Worm (Caenorhabditis elegans) whole organism, L1 larva: ENCODE data around the gene tbck-1.

Experiments
- C04F5.9 ChIP-seq: sonication (generic microtip); optimal IDR thresholded peaks from 2 replicates; lab custom pipeline; 2016; ENCODE audit warnings: missing genetic modification characterization, missing compliant biosample characterization
- C34B4.2 ChIP-seq: sonication (generic microtip); optimal IDR thresholded peaks from 2 replicates; lab custom pipeline; 2017; ENCODE audit warnings: mild to moderate bottlenecking, missing genetic modification characterization, missing compliant biosample characterization
- F16B12.6 ChIP-seq: fragments of 150-350 bp; optimal IDR thresholded peaks from 2 replicates; lab custom pipeline; 2014; ENCODE audit warnings: missing biosample characterization, missing genetic modification characterization
- Y116A8C.19 ChIP-seq: sonication (generic microtip); optimal IDR thresholded peaks from 2 replicates; lab custom pipeline; 2016; ENCODE audit warnings: missing compliant biosample characterization, missing genetic modification characterization, borderline replicate concordance
- aha-1 ChIP-seq: fragments of 150-350 bp; optimal IDR thresholded peaks from 2 replicates; lab custom pipeline; 2014; ENCODE audit warnings: missing biosample characterization, missing genetic modification characterization
- alr-1 ChIP-seq: fragments of 200-800 bp; sonication (Bioruptor generic); optimal IDR thresholded peaks from 2 replicates; lab custom pipeline; 2018; ENCODE audit warnings: borderline replicate concordance, mild to moderate bottlenecking, missing genetic modification characterization, missing compliant biosample characterization
- aly-2 ChIP-seq: fragments of 150-350 bp; optimal IDR thresholded peaks from 2 replicates; lab custom pipeline; 2014; ENCODE audit warnings: missing biosample characterization, missing genetic modification characterization
- ama-1 ChIP-seq: fragments of 150-350 bp; optimal IDR thresholded peaks from 2 replicates; lab custom pipeline; 2014
- blmp-1 ChIP-seq: fragments of 150-350 bp; optimal IDR thresholded peaks from 2 replicates; lab custom pipeline; 2014; ENCODE audit warnings: missing biosample characterization, missing genetic modification characterization
- ceh-63 ChIP-seq: fragments of 200-800 bp; sonication (Bioruptor generic); optimal IDR thresholded peaks from 2 replicates; lab custom pipeline; 2018; ENCODE audit warnings: mild to moderate bottlenecking, missing genetic modification characterization, missing compliant biosample characterization
- ceh-8 ChIP-seq: fragments of 200-800 bp; sonication (Bioruptor generic); optimal IDR thresholded peaks from 2 replicates; lab custom pipeline; 2018; ENCODE audit warnings: mild to moderate bottlenecking, missing genetic modification characterization, moderate library complexity, missing compliant biosample characterization
- ces-1 ChIP-seq: fragments of 150-350 bp; optimal IDR thresholded peaks from 2 replicates; lab custom pipeline; 2014; ENCODE audit warnings: missing biosample characterization, missing genetic modification reagents, missing genetic modification characterization
- dpl-1 ChIP-seq, 3 experiments: fragments of 150-350 bp in 2 of 3; sonication (generic microtip) in 1 of 3; optimal IDR thresholded peaks; 2 replicates each; lab custom pipeline; 2014 to 2017; ENCODE audit warnings: missing biosample characterization in 3 of 3, missing genetic modification characterization in 3 of 3, missing genetic modification reagents in 3 of 3
- efl-3 ChIP-seq: fragments of 200-800 bp; sonication (Bioruptor generic); optimal IDR thresholded peaks from 2 replicates; lab custom pipeline; 2018; ENCODE audit warnings: mild to moderate bottlenecking, missing genetic modification characterization, missing compliant biosample characterization
- egl-13 ChIP-seq: sonication (generic microtip); optimal IDR thresholded peaks from 2 replicates; lab custom pipeline; 2016; ENCODE audit warnings: missing genotype, missing genetic modification reagents, missing genetic modification characterization, missing compliant biosample characterization
- ets-5 ChIP-seq: fragments of 200-800 bp; sonication (Bioruptor generic); IDR thresholded peaks from 2 replicates; pipeline ENCODE4 v1.3.6; 2022; ENCODE audit warnings: missing genetic modification characterization, missing compliant biosample characterization
- fkh-4 ChIP-seq: sonication (generic microtip); optimal IDR thresholded peaks from 2 replicates; lab custom pipeline; 2016; ENCODE audit warnings: missing compliant biosample characterization, missing genetic modification characterization, borderline replicate concordance
- grh-1 ChIP-seq: fragments of 200-800 bp; sonication (Bioruptor generic); IDR thresholded peaks from 2 replicates; pipeline ENCODE4 v1.3.6; 2022; ENCODE audit warnings: missing genetic modification reagents, missing genetic modification characterization, missing compliant biosample characterization
- hlh-17 ChIP-seq: fragments of 200-800 bp; sonication (Bioruptor generic); optimal IDR thresholded peaks from 2 replicates; lab custom pipeline; 2018; ENCODE audit warnings: missing genetic modification characterization, mild to moderate bottlenecking, missing compliant biosample characterization, moderate library complexity, borderline replicate concordance
- hlh-4 ChIP-seq: sonication (generic microtip); optimal IDR thresholded peaks from 2 replicates; lab custom pipeline; 2016; ENCODE audit warnings: mild to moderate bottlenecking, missing genetic modification characterization, missing compliant biosample characterization
- hpl-2 ChIP-seq: fragments of 150-350 bp; optimal IDR thresholded peaks from 2 replicates; lab custom pipeline; 2014; ENCODE audit warnings: missing biosample characterization, missing genetic modification reagents, missing genetic modification characterization
- irx-1 ChIP-seq: sonication (generic microtip); optimal IDR thresholded peaks from 2 replicates; lab custom pipeline; 2016; ENCODE audit warnings: missing genetic modification characterization, missing compliant biosample characterization
- isw-1 ChIP-seq: fragments of 200-800 bp; sonication (Bioruptor generic); IDR thresholded peaks from 2 replicates; pipeline ENCODE4 v1.3.6; 2022; ENCODE audit warnings: missing genetic modification characterization, missing compliant biosample characterization
- lin-13 ChIP-seq: fragments of 150-350 bp; optimal IDR thresholded peaks from 2 replicates; lab custom pipeline; 2014; ENCODE audit warnings: missing biosample characterization, missing genetic modification reagents, missing genetic modification characterization
- lin-15B ChIP-seq: fragments of 150-350 bp; sonication (generic microtip); optimal IDR thresholded peaks from 3 replicates; lab custom pipeline; 2014; ENCODE audit warnings: missing biosample characterization, missing genetic modification characterization
- lin-35 ChIP-seq, 2 experiments: fragments of 150-350 bp; optimal IDR thresholded peaks; 2 replicates each; lab custom pipeline; 2014; ENCODE audit warnings: missing biosample characterization in 2 of 2, missing genetic modification characterization in 2 of 2, missing genetic modification reagents in 2 of 2
- lin-39 ChIP-seq: fragments of 150-350 bp; optimal IDR thresholded peaks from 2 replicates; lab custom pipeline; 2014; ENCODE audit warnings: missing biosample characterization, missing genetic modification reagents, missing genetic modification characterization
- mab-9 ChIP-seq: fragments of 200-800 bp; sonication (Bioruptor generic); IDR thresholded peaks from 2 replicates; pipeline ENCODE4 v1.3.6; 2022; ENCODE audit warnings: missing genetic modification reagents, missing genetic modification characterization, missing compliant biosample characterization
- mdl-1 ChIP-seq, 2 experiments: fragments of 150-350 bp; optimal IDR thresholded peaks; 2 replicates each; lab custom pipeline; 2014 to 2017; ENCODE audit warnings: missing biosample characterization in 2 of 2, missing genetic modification characterization in 2 of 2, inconsistent platforms in 1 of 2
- mep-1 ChIP-seq: fragments of 150-350 bp; optimal IDR thresholded peaks from 2 replicates; lab custom pipeline; 2014; ENCODE audit warnings: missing biosample characterization, missing genetic modification characterization
- nhr-11 ChIP-seq: fragments of 150-350 bp; optimal IDR thresholded peaks from 2 replicates; lab custom pipeline; 2014; ENCODE audit warnings: missing biosample characterization, missing genetic modification characterization
- nhr-12 ChIP-seq: sonication (generic microtip); optimal IDR thresholded peaks from 2 replicates; lab custom pipeline; 2017; ENCODE audit warnings: missing biosample characterization, missing genetic modification characterization
- nhr-237 ChIP-seq: fragments of 150-350 bp; optimal IDR thresholded peaks from 2 replicates; lab custom pipeline; 2014; ENCODE audit warnings: missing biosample characterization, missing genetic modification characterization
- nhr-28 ChIP-seq: fragments of 150-350 bp; optimal IDR thresholded peaks from 2 replicates; lab custom pipeline; 2014; ENCODE audit warnings: missing biosample characterization, missing genetic modification characterization
- nhr-71 ChIP-seq: sonication (generic microtip); optimal IDR thresholded peaks from 2 replicates; lab custom pipeline; 2016; ENCODE audit warnings: mild to moderate bottlenecking, missing genetic modification characterization, moderate library complexity, missing compliant biosample characterization
- nhr-77 ChIP-seq: fragments of 150-350 bp; optimal IDR thresholded peaks from 2 replicates; lab custom pipeline; 2014; ENCODE audit warnings: missing biosample characterization, missing genetic modification characterization
- nhr-85 ChIP-seq: sonication (generic microtip); peaks from one replicate; lab custom pipeline; 2016; ENCODE audit warnings: missing genetic modification characterization, inconsistent platforms, missing compliant biosample characterization
- nhr-90 ChIP-seq: sonication (generic microtip); optimal IDR thresholded peaks from 2 replicates; lab custom pipeline; 2016; ENCODE audit warnings: mild to moderate bottlenecking, missing genetic modification characterization, missing compliant biosample characterization; ENCODE audit not compliant: poor library complexity
- pag-3 ChIP-seq: sonication (generic microtip); optimal IDR thresholded peaks from 2 replicates; lab custom pipeline; 2017; ENCODE audit warnings: missing genetic modification characterization, mild to moderate bottlenecking, missing compliant biosample characterization, antibody characterized with exemption, borderline replicate concordance; ENCODE audit not compliant: insufficient read depth
- skn-1 ChIP-seq: fragments of 150-350 bp; optimal IDR thresholded peaks from 2 replicates; lab custom pipeline; 2014; ENCODE audit warnings: missing biosample characterization, missing genetic modification characterization
- snpc-4 ChIP-seq: fragments of 150-350 bp; optimal IDR thresholded peaks from 2 replicates; lab custom pipeline; 2014; ENCODE audit warnings: missing biosample characterization, missing genetic modification characterization
- snu-23 ChIP-seq: sonication (generic microtip); optimal IDR thresholded peaks from 2 replicates; lab custom pipeline; 2016; ENCODE audit warnings: missing genetic modification characterization, missing compliant biosample characterization
- sptf-1 ChIP-seq: fragments of 150-350 bp; optimal IDR thresholded peaks from 2 replicates; lab custom pipeline; 2014; ENCODE audit warnings: missing biosample characterization, missing genetic modification characterization
- sup-37 ChIP-seq: fragments of 200-800 bp; sonication (Bioruptor generic); optimal IDR thresholded peaks from 2 replicates; lab custom pipeline; 2018; ENCODE audit warnings: mild to moderate bottlenecking, missing genetic modification characterization, missing compliant biosample characterization
- tbx-2 ChIP-seq: sonication (generic microtip); optimal IDR thresholded peaks from 2 replicates; lab custom pipeline; 2016; ENCODE audit warnings: missing genetic modification characterization, missing compliant biosample characterization
- tlp-1 ChIP-seq: fragments of 150-350 bp; optimal IDR thresholded peaks from 2 replicates; lab custom pipeline; 2014; ENCODE audit warnings: missing biosample characterization, missing genetic modification characterization
- unc-130 ChIP-seq: fragments of 150-350 bp; optimal IDR thresholded peaks from 2 replicates; lab custom pipeline; 2017; ENCODE audit warnings: missing biosample characterization, missing genetic modification characterization, inconsistent platforms
- unc-30 ChIP-seq: sonication (generic microtip); optimal IDR thresholded peaks from 2 replicates; lab custom pipeline; 2017; ENCODE audit warnings: missing biosample characterization, missing genetic modification characterization
- unc-62 ChIP-seq: fragments of 150-350 bp; optimal IDR thresholded peaks from 2 replicates; lab custom pipeline; 2014; ENCODE audit warnings: missing biosample characterization, missing genetic modification reagents, missing genetic modification characterization
- unc-98 ChIP-seq: fragments of 200-800 bp; sonication (Bioruptor generic); IDR thresholded peaks from 2 replicates; pipeline ENCODE4 v1.3.6; 2022; ENCODE audit warnings: missing genetic modification characterization, missing compliant biosample characterization
- vab-15 ChIP-seq: sonication (generic microtip); optimal IDR thresholded peaks from 2 replicates; lab custom pipeline; 2017; ENCODE audit warnings: missing genotype, mild to moderate bottlenecking, missing genetic modification characterization, missing compliant biosample characterization
- xbp-1 ChIP-seq: sonication (generic microtip); optimal IDR thresholded peaks from 2 replicates; lab custom pipeline; 2016; ENCODE audit warnings: missing genetic modification characterization, missing compliant biosample characterization
- zip-4 ChIP-seq: fragments of 200-800 bp; sonication (Bioruptor generic); optimal IDR thresholded peaks from 2 replicates; lab custom pipeline; 2018; ENCODE audit warnings: mild to moderate bottlenecking, missing genetic modification characterization, moderate library complexity, missing compliant biosample characterization
- ztf-11 ChIP-seq, 2 experiments: sonication (generic microtip); optimal IDR thresholded peaks; 2 replicates each; lab custom pipeline; 2016 to 2017; ENCODE audit warnings: missing genetic modification characterization in 2 of 2, missing biosample characterization in 1 of 2, missing compliant biosample characterization in 1 of 2

The tbck-1 gene

DNA sequence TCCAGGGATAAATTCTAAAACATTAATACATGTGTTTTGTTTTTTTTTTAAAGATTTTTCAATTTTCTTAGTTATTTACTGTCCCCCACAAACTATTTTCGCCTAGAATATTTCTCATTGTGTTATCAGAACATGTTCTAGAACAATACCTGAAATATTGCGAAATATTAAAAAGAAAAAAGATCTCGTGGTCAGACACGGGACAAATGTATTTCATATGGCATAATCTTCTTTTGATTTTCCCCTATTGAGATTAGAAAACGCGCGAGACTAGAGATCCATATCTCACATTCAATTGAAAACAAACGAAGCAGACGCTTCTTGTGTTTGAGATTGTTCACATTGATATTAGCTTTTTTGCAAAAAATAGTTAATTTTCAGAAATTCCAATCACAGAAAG is 27.8 kb downstream of the tbck-1 start (continued):
- TF ChIP-seq unc-30 (tag; lab: Kevin White, UChicago): no peak
- no peak for TF ChIP-seq fkh-4 (tag; lab: Kevin White, UChicago)
- TF ChIP-seq zip-4: peak; percentile 76
- no peak for TF ChIP-seq ama-1 (lab: Kevin White, UChicago)
- TF ChIP-seq ets-5 (GFP tag; lab: Robert Waterston, UW): no peak
- no peak for TF ChIP-seq hlh-17 (GFP tag; lab: Kevin White, UChicago)
- TF ChIP-seq aha-1: no peak
- TF ChIP-seq mdl-1 (tag; optimal IDR thresholded peaks at IDR 0.05; lab: Kevin White, UChicago): no peak
- TF ChIP-seq Y116A8C.19 (tag; lab: Kevin White, UChicago): no peak
- TF ChIP-seq vab-15 (tag; lab: Kevin White, UChicago): no peak
- no peak for TF ChIP-seq C04F5.9 (tag; lab: Kevin White, UChicago)
- TF ChIP-seq isw-1 (GFP tag; lab: Robert Waterston, UW): no peak
- TF ChIP-seq nhr-77 (tag; lab: Kevin White, UChicago): no peak
- no peak for TF ChIP-seq irx-1 (tag; lab: Kevin White, UChicago)
- no peak for TF ChIP-seq grh-1
- TF ChIP-seq ces-1 (GFP tag; lab: Kevin White, UChicago): no peak
- TF ChIP-seq lin-15B (tag; lab: Kevin White, UChicago): no peak
- TF ChIP-seq blmp-1 (tag; lab: Kevin White, UChicago): peak; percentile 53
- peak; percentile 88 for TF ChIP-seq nhr-85 (tag; lab: Kevin White, UChicago)
- TF ChIP-seq snpc-4: no peak
- TF ChIP-seq nhr-28 (tag; lab: Kevin White, UChicago): no peak
- no peak for TF ChIP-seq efl-3
- TF ChIP-seq ztf-11 (tag; optimal IDR thresholded peaks at IDR 0.05; lab: Kevin White, UChicago): no peak
- peak in 1 of 2 experiments; percentile 58 for TF ChIP-seq lin-35 (GFP tag; optimal IDR thresholded peaks at IDR 0.05; lab: Kevin White, UChicago)
- no peak for TF ChIP-seq tlp-1 (tag; lab: Kevin White, UChicago)
- no peak for TF ChIP-seq unc-130 (tag; lab: Kevin White, UChicago)
- no peak for TF ChIP-seq ceh-63 (GFP tag; lab: Kevin White, UChicago)
- TF ChIP-seq mep-1 (tag; lab: Kevin White, UChicago): peak; percentile 41
- TF ChIP-seq aly-2: no peak
- TF ChIP-seq mab-9 (GFP tag; lab: Robert Waterston, UW): no peak
- no peak for TF ChIP-seq C34B4.2 (tag; lab: Kevin White, UChicago)
- no peak for TF ChIP-seq nhr-90
- TF ChIP-seq sptf-1 (tag; lab: Kevin White, UChicago): no peak
- TF ChIP-seq pag-3 (tag; lab: Kevin White, UChicago): no peak
- no peak for TF ChIP-seq alr-1 (tag; lab: Kevin White, UChicago)
- peak; percentile 57 for TF ChIP-seq skn-1 (tag; lab: Kevin White, UChicago)
- no peak for TF ChIP-seq unc-98 (GFP tag; lab: Robert Waterston, UW)
- TF ChIP-seq tbx-2: no peak
- no peak for TF ChIP-seq sup-37
- TF ChIP-seq lin-39: no peak
- no peak for TF ChIP-seq hpl-2 (GFP tag; lab: Kevin White, UChicago)
- TF ChIP-seq snu-23: peak; percentile 30
- peak; percentile 1 to 41 (median 7) for TF ChIP-seq dpl-1 (GFP tag; optimal IDR thresholded peaks at IDR 0.05; lab: Kevin White, UChicago)
- TF ChIP-seq nhr-71 (tag; lab: Kevin White, UChicago): peak; percentile 64
- TF ChIP-seq egl-13 (tag; lab: Kevin White, UChicago): no peak
- TF ChIP-seq hlh-4 (tag; lab: Kevin White, UChicago): no peak
- TF ChIP-seq ceh-8: no peak
- no peak for TF ChIP-seq nhr-11
- no peak for TF ChIP-seq nhr-12 (tag; lab: Kevin White, UChicago)
- TF ChIP-seq F16B12.6: no peak
- TF ChIP-seq nhr-237 (tag; lab: Kevin White, UChicago): no peak
- no peak for TF ChIP-seq xbp-1 (tag; lab: Kevin White, UChicago)
- peak; percentile 26 for TF ChIP-seq lin-13
- no peak for TF ChIP-seq unc-62 (GFP tag; lab: Kevin White, UChicago)
